Worm (Caenorhabditis elegans) whole organism, L4 larva: ENCODE results near the gene lpr-2.

Experiments used
- Y5F2A.4 ChIP-seq: fragments of 200-800 bp; sonication (Bioruptor generic); optimal IDR thresholded peaks from 2 replicates; lab custom pipeline; 2018; ENCODE audit warnings: mild to moderate bottlenecking, missing genetic modification characterization, missing compliant biosample characterization
- ZK546.5 ChIP-seq, 2 experiments: sonication (generic microtip); optimal IDR thresholded peaks; 2 replicates each; lab custom pipeline; 2017; ENCODE audit warnings: missing biosample characterization in 2 of 2, missing genetic modification characterization in 2 of 2
- ceh-62 ChIP-seq: sonication (generic microtip); optimal IDR thresholded peaks from 2 replicates; lab custom pipeline; 2017; ENCODE audit warnings: missing biosample characterization, missing genetic modification characterization
- dpl-1 ChIP-seq: fragments of 150-350 bp; optimal IDR thresholded peaks from 2 replicates; lab custom pipeline; 2014; ENCODE audit warnings: missing biosample characterization, missing genetic modification reagents, missing genetic modification characterization
- egl-27 ChIP-seq: sonication (generic microtip); optimal IDR thresholded peaks from 3 replicates; lab custom pipeline; 2017; ENCODE audit warnings: missing biosample characterization, missing genetic modification reagents, missing genetic modification characterization
- hlh-11 ChIP-seq: fragments of 200-800 bp; sonication (Bioruptor generic); optimal IDR thresholded peaks from 2 replicates; lab custom pipeline; 2018; ENCODE audit warnings: mild to moderate bottlenecking, missing genetic modification characterization, missing compliant biosample characterization
- lsy-2 ChIP-seq, 2 experiments: fragments of 150-350 bp in 1 of 2; sonication (generic microtip) in 1 of 2; optimal IDR thresholded peaks; 2 replicates each; lab custom pipeline; 2014 to 2017; ENCODE audit warnings: missing biosample characterization in 2 of 2, missing genetic modification characterization in 2 of 2
- nhr-11 ChIP-seq: fragments of 150-350 bp; optimal IDR thresholded peaks from 2 replicates; lab custom pipeline; 2014; ENCODE audit warnings: missing biosample characterization, missing genetic modification characterization
- nhr-25 ChIP-seq: sonication (generic microtip); optimal IDR thresholded peaks from 2 replicates; lab custom pipeline; 2017; ENCODE audit warnings: missing genetic modification characterization, mild to moderate bottlenecking, missing compliant biosample characterization, antibody characterized with exemption, moderate library complexity, borderline replicate concordance; ENCODE audit not compliant: insufficient read depth
- skn-1 ChIP-seq: fragments of 150-350 bp; optimal IDR thresholded peaks from 2 replicates; lab custom pipeline; 2014; ENCODE audit warnings: missing biosample characterization, missing genetic modification characterization
- unc-130 ChIP-seq: sonication (generic microtip); optimal IDR thresholded peaks from 2 replicates; lab custom pipeline; 2016; ENCODE audit warnings: missing genetic modification reagents, missing genetic modification characterization, missing compliant biosample characterization

ce11 chrIV:11776968-11777467 is 2.0 kb upstream of the lpr-2 start:
- TF ChIP-seq egl-27 (tag; lab: Kevin White, UChicago) (no peak), unc-130 (GFP tag; lab: Kevin White, UChicago) (no peak), lsy-2 (tag; optimal IDR thresholded peaks at IDR 0.05; lab: Kevin White, UChicago) (no peak), ZK546.5 (tag; optimal IDR thresholded peaks at IDR 0.05; lab: Kevin White, UChicago) (no peak), hlh-11 (no peak), ceh-62 (tag; lab: Kevin White, UChicago) (no peak), Y5F2A.4 (GFP tag; lab: Kevin White, UChicago) (no peak), nhr-25 (no peak), dpl-1 (GFP tag; lab: Kevin White, UChicago) (no peak), nhr-11 (tag; lab: Kevin White, UChicago) (no peak), skn-1 (tag; lab: Kevin White, UChicago) (no peak)
